Worm (Caenorhabditis elegans) whole organism, late embryonic: ENCODE measurements around the gene F01D5.7.
A peak's percentile ranks its signal among the peaks of the same experiment; 100 is the strongest.

Experiments
- C08G9.2 ChIP-seq: sonication (generic microtip); optimal IDR thresholded peaks from 2 replicates; lab custom pipeline; 2016; ENCODE audit warnings: mild to moderate bottlenecking, missing genetic modification characterization, moderate library complexity, missing compliant biosample characterization
- K02D7.2 ChIP-seq: sonication (generic microtip); optimal IDR thresholded peaks from 2 replicates; lab custom pipeline; 2017; ENCODE audit warnings: mild to moderate bottlenecking, missing genetic modification characterization, missing compliant biosample characterization
- K09A11.1 ChIP-seq: sonication (generic microtip); optimal IDR thresholded peaks from 2 replicates; lab custom pipeline; 2017; ENCODE audit warnings: antibody characterized with exemption, mild to moderate bottlenecking, missing genetic modification characterization, missing compliant biosample characterization; ENCODE audit not compliant: insufficient read depth
- ceh-14 ChIP-seq: sonication (generic microtip); optimal IDR thresholded peaks from 2 replicates; lab custom pipeline; 2016; ENCODE audit warnings: missing genotype, missing genetic modification characterization, missing compliant biosample characterization
- ceh-18 ChIP-seq: sonication (generic microtip); optimal IDR thresholded peaks from 2 replicates; lab custom pipeline; 2016; ENCODE audit warnings: missing genetic modification characterization, missing compliant biosample characterization
- ceh-19 ChIP-seq: fragments of 200-800 bp; sonication (Bioruptor generic); optimal IDR thresholded peaks from 2 replicates; lab custom pipeline; 2018; ENCODE audit warnings: mild to moderate bottlenecking, missing genetic modification characterization, missing compliant biosample characterization
- ceh-2 ChIP-seq: sonication (generic microtip); optimal IDR thresholded peaks from 2 replicates; lab custom pipeline; 2016; ENCODE audit warnings: missing genotype, missing genetic modification characterization, missing compliant biosample characterization
- ceh-22 ChIP-seq: sonication (generic microtip); optimal IDR thresholded peaks from 2 replicates; lab custom pipeline; 2017; ENCODE audit warnings: missing biosample characterization, missing genetic modification characterization
- ceh-30 ChIP-seq: fragments of 150-350 bp; optimal IDR thresholded peaks from 2 replicates; lab custom pipeline; 2014; ENCODE audit warnings: missing biosample characterization, missing genetic modification characterization
- ceh-31 ChIP-seq: sonication (generic microtip); optimal IDR thresholded peaks from 2 replicates; lab custom pipeline; 2016; ENCODE audit warnings: missing genetic modification characterization, missing compliant biosample characterization
- ceh-34 ChIP-seq: sonication (generic microtip); optimal IDR thresholded peaks from 2 replicates; lab custom pipeline; 2016; ENCODE audit warnings: mild to moderate bottlenecking, missing genetic modification characterization, missing compliant biosample characterization
- ceh-6 ChIP-seq: fragments of 200-800 bp; sonication (Bioruptor generic); optimal IDR thresholded peaks from 2 replicates; lab custom pipeline; 2018; ENCODE audit warnings: mild to moderate bottlenecking, missing genetic modification characterization, missing compliant biosample characterization
- ceh-9 ChIP-seq: sonication (generic microtip); optimal IDR thresholded peaks from 2 replicates; lab custom pipeline; 2016; ENCODE audit warnings: mild to moderate bottlenecking, missing genetic modification characterization, inconsistent platforms, missing compliant biosample characterization
- che-1 ChIP-seq: sonication (generic microtip); optimal IDR thresholded peaks from 2 replicates; lab custom pipeline; 2016; ENCODE audit warnings: mild to moderate bottlenecking, missing genetic modification characterization, missing compliant biosample characterization
- dve-1 ChIP-seq: sonication (generic microtip); optimal IDR thresholded peaks from 2 replicates; lab custom pipeline; 2017; ENCODE audit warnings: antibody characterized with exemption, mild to moderate bottlenecking, missing genetic modification characterization, missing compliant biosample characterization
- elt-2 ChIP-seq: sonication (generic microtip); optimal IDR thresholded peaks from 2 replicates; lab custom pipeline; 2016; ENCODE audit warnings: missing genetic modification reagents, missing genetic modification characterization, missing compliant biosample characterization
- elt-4 ChIP-seq: sonication (generic microtip); optimal IDR thresholded peaks from 2 replicates; lab custom pipeline; 2016; ENCODE audit warnings: missing genetic modification characterization, missing compliant biosample characterization
- ets-4 ChIP-seq: sonication (generic microtip); optimal IDR thresholded peaks from 2 replicates; lab custom pipeline; 2016; ENCODE audit warnings: missing genetic modification characterization, missing compliant biosample characterization
- fax-1 ChIP-seq: sonication (generic microtip); optimal IDR thresholded peaks from 2 replicates; lab custom pipeline; 2016; ENCODE audit warnings: missing genotype, missing genetic modification characterization, missing compliant biosample characterization
- hlh-30 ChIP-seq: sonication (generic microtip); optimal IDR thresholded peaks from 2 replicates; lab custom pipeline; 2017; ENCODE audit warnings: antibody characterized with exemption, missing genetic modification characterization, missing compliant biosample characterization; ENCODE audit not compliant: insufficient read depth
- hlh-6 ChIP-seq: sonication (generic microtip); optimal IDR thresholded peaks from 2 replicates; lab custom pipeline; 2016; ENCODE audit warnings: missing genotype, missing genetic modification characterization, missing compliant biosample characterization
- lin-11 ChIP-seq: fragments of 200-800 bp; sonication (Bioruptor generic); optimal IDR thresholded peaks from 2 replicates; lab custom pipeline; 2018; ENCODE audit warnings: mild to moderate bottlenecking, missing genetic modification characterization, missing compliant biosample characterization
- madf-2 ChIP-seq: sonication (generic microtip); optimal IDR thresholded peaks from 2 replicates; lab custom pipeline; 2017; ENCODE audit warnings: missing genetic modification characterization, missing compliant biosample characterization
- nfya-1 ChIP-seq: sonication (generic microtip); optimal IDR thresholded peaks from 2 replicates; lab custom pipeline; 2017; ENCODE audit warnings: missing genetic modification characterization, mild to moderate bottlenecking, missing compliant biosample characterization, antibody characterized with exemption, moderate library complexity
- nhr-11 ChIP-seq: fragments of 150-350 bp; optimal IDR thresholded peaks from 2 replicates; lab custom pipeline; 2014; ENCODE audit warnings: missing biosample characterization, missing genetic modification characterization
- nhr-232 ChIP-seq: sonication (generic microtip); optimal IDR thresholded peaks from 2 replicates; lab custom pipeline; 2016; ENCODE audit warnings: missing genetic modification characterization, missing compliant biosample characterization
- npax-4 ChIP-seq: sonication (generic microtip); optimal IDR thresholded peaks from 2 replicates; lab custom pipeline; 2016; ENCODE audit warnings: missing genetic modification characterization, missing compliant biosample characterization
- odd-2 ChIP-seq: sonication (generic microtip); optimal IDR thresholded peaks from 2 replicates; lab custom pipeline; 2017; ENCODE audit warnings: antibody characterized with exemption, mild to moderate bottlenecking, missing genetic modification characterization, missing compliant biosample characterization
- pat-9 ChIP-seq: fragments of 200-800 bp; sonication (Bioruptor generic); optimal IDR thresholded peaks from 2 replicates; lab custom pipeline; 2018; ENCODE audit warnings: mild to moderate bottlenecking, missing genetic modification characterization, moderate library complexity, missing compliant biosample characterization
- pax-1 ChIP-seq: fragments of 150-350 bp; optimal IDR thresholded peaks from 2 replicates; lab custom pipeline; 2014; ENCODE audit warnings: missing biosample characterization, missing genetic modification characterization
- pha-2 ChIP-seq: sonication (generic microtip); optimal IDR thresholded peaks from 2 replicates; lab custom pipeline; 2017; ENCODE audit warnings: mild to moderate bottlenecking, missing genetic modification characterization, missing compliant biosample characterization
- pqm-1 ChIP-seq: sonication (generic microtip); optimal IDR thresholded peaks from 2 replicates; lab custom pipeline; 2016; ENCODE audit warnings: missing genetic modification characterization, missing compliant biosample characterization
- pros-1 ChIP-seq: fragments of 150-350 bp; optimal IDR thresholded peaks from 2 replicates; lab custom pipeline; 2014; ENCODE audit warnings: missing biosample characterization, missing genetic modification reagents, missing genetic modification characterization
- rnt-1 ChIP-seq: sonication (generic microtip); optimal IDR thresholded peaks from 2 replicates; lab custom pipeline; 2016; ENCODE audit warnings: missing genetic modification characterization, missing compliant biosample characterization
- sdc-2 ChIP-seq: sonication (generic microtip); optimal IDR thresholded peaks from 2 replicates; lab custom pipeline; 2016; ENCODE audit warnings: missing genotype, missing genetic modification characterization, missing compliant biosample characterization
- sox-4 ChIP-seq: sonication (generic microtip); optimal IDR thresholded peaks from 2 replicates; lab custom pipeline; 2017; ENCODE audit warnings: mild to moderate bottlenecking, missing genetic modification characterization, inconsistent platforms, missing compliant biosample characterization
- syd-9 ChIP-seq: sonication (generic microtip); optimal IDR thresholded peaks from 2 replicates; lab custom pipeline; 2016; ENCODE audit warnings: mild to moderate bottlenecking, missing genetic modification characterization, moderate library complexity, missing compliant biosample characterization
- tbx-2 ChIP-seq: sonication (generic microtip); optimal IDR thresholded peaks from 2 replicates; lab custom pipeline; 2016; ENCODE audit warnings: missing genetic modification characterization, missing compliant biosample characterization
- tbx-7 ChIP-seq: sonication (generic microtip); optimal IDR thresholded peaks from 2 replicates; lab custom pipeline; 2016; ENCODE audit warnings: missing genotype, missing genetic modification characterization, missing compliant biosample characterization
- unc-3 ChIP-seq, 2 experiments: fragments of 200-800 bp in 1 of 2; sonication (Bioruptor generic) in 1 of 2; sonication (generic microtip) in 1 of 2; conservative IDR thresholded peaks in 1 of 2; optimal IDR thresholded peaks in 1 of 2; 2 replicates each; pipeline versions ENCODE4 v1.3.6 to Lab custom; 2016 to 2022; ENCODE audit warnings: missing compliant biosample characterization in 2 of 2, missing genetic modification characterization in 2 of 2, missing genetic modification reagents in 1 of 2
- unc-55 ChIP-seq: sonication (generic microtip); optimal IDR thresholded peaks from 2 replicates; lab custom pipeline; 2017; ENCODE audit warnings: missing biosample characterization, missing genetic modification reagents, missing genetic modification characterization
- zip-5 ChIP-seq: sonication (generic microtip); optimal IDR thresholded peaks from 2 replicates; lab custom pipeline; 2016; ENCODE audit warnings: missing genetic modification characterization, missing compliant biosample characterization

F01D5.7 gene

ce11 chrII:14037484-14038303 lies 29.2 kb downstream of the F01D5.7 start:
- peak; percentile 7 for TF ChIP-seq dve-1 (tag; lab: Kevin White, UChicago)
- TF ChIP-seq pqm-1 (tag; lab: Kevin White, UChicago), result no peak

DNA sequence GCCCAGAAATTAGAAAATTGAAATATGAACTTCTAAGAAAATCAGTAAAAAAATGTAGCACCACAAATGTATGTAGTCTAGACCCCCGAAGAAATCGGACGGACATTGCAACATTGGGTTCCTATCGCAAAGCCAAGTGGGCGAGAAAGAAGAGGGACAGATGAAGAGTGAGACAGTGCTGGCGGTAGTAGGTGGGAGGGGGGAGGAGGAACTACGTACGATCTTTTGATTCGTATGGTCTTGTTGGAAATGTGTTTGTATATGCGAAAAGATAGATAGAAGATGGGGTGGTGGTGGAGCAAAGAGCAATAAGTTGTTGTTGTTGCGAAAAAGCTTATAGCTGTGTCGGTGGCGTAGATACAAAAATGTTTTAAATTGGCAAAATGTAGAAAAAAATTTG lies 29.9 kb downstream of the F01D5.7 start:
- no peak for TF ChIP-seq hlh-6 (tag; lab: Kevin White, UChicago)
- no peak for TF ChIP-seq nfya-1 (tag; lab: Kevin White, UChicago)
- TF ChIP-seq ceh-30 (tag; lab: Kevin White, UChicago), result no peak
- no peak for TF ChIP-seq nhr-11 (tag; lab: Kevin White, UChicago)
- TF ChIP-seq dve-1 (tag; lab: Kevin White, UChicago), result no peak
- TF ChIP-seq fax-1, result no peak
- TF ChIP-seq tbx-7 (tag; lab: Kevin White, UChicago), result no peak
- TF ChIP-seq unc-55 (GFP tag; lab: Kevin White, UChicago), result peak; percentile 3
- no peak for TF ChIP-seq nhr-232
- TF ChIP-seq sox-4, result no peak
- TF ChIP-seq ceh-18 (tag; lab: Kevin White, UChicago), result no peak
- peak; percentile 10 for TF ChIP-seq elt-2 (tag; lab: Kevin White, UChicago)
- no peak for TF ChIP-seq rnt-1 (tag; lab: Kevin White, UChicago)
- no peak for TF ChIP-seq ceh-34 (tag; lab: Kevin White, UChicago)
- no peak for TF ChIP-seq hlh-30
- TF ChIP-seq sdc-2, result no peak
- no peak for TF ChIP-seq madf-2 (tag; lab: Kevin White, UChicago)
- TF ChIP-seq syd-9, result no peak

- TF ChIP-seq ceh-2 (tag; lab: Kevin White, UChicago) (no peak), pax-1 (tag; lab: Kevin White, UChicago) (no peak), madf-2 (tag; lab: Kevin White, UChicago) (no peak), K02D7.2 (no peak)
- TF ChIP-seq, all 69 proteins: peak for 0
Observed at ce11 chrII:14039811-14040203, 31.3 kb downstream of the F01D5.7 start.

ce11 chrII:14040204-14040842 lies 31.9 kb downstream of the F01D5.7 start:
- TF ChIP-seq pat-9 (tag; lab: Kevin White, UChicago) (peak; percentile 7), C08G9.2 (peak; percentile 14), pqm-1 (tag; lab: Kevin White, UChicago) (peak; percentile 92), elt-2 (tag; lab: Kevin White, UChicago) (peak; percentile 0), pha-2 (tag; lab: Kevin White, UChicago) (no peak), dve-1 (tag; lab: Kevin White, UChicago) (no peak), tbx-2 (tag; lab: Kevin White, UChicago) (peak; percentile 53), unc-3 (GFP tag; conservative IDR thresholded peaks at IDR 0.05; lab: Robert Waterston, UW) (no peak), unc-3 (tag; optimal IDR thresholded peaks at IDR 0.05; lab: Kevin White, UChicago) (no peak), hlh-6 (tag; lab: Kevin White, UChicago) (no peak), ceh-9 (tag; lab: Kevin White, UChicago) (no peak), ceh-19 (GFP tag; lab: Kevin White, UChicago) (no peak), tbx-7 (tag; lab: Kevin White, UChicago) (no peak), fax-1 (no peak), ceh-14 (tag; lab: Kevin White, UChicago) (peak; percentile 36), rnt-1 (tag; lab: Kevin White, UChicago) (peak; percentile 67), ceh-18 (tag; lab: Kevin White, UChicago) (peak; percentile 97), ceh-2 (tag; lab: Kevin White, UChicago) (no peak), pros-1 (tag; lab: Kevin White, UChicago) (peak; percentile 53), lin-11 (no peak), ceh-31 (tag; lab: Kevin White, UChicago) (peak; percentile 83), npax-4 (tag; lab: Kevin White, UChicago) (no peak), K09A11.1 (tag; lab: Kevin White, UChicago) (no peak), ets-4 (peak; percentile 12), elt-4 (tag; lab: Kevin White, UChicago) (no peak), pax-1 (tag; lab: Kevin White, UChicago) (no peak), ceh-6 (GFP tag; lab: Kevin White, UChicago) (no peak), unc-55 (GFP tag; lab: Kevin White, UChicago) (peak; percentile 76), ceh-22 (tag; lab: Kevin White, UChicago) (no peak), odd-2 (tag; lab: Kevin White, UChicago) (no peak), nfya-1 (tag; lab: Kevin White, UChicago) (peak; percentile 62), zip-5 (tag; lab: Kevin White, UChicago) (no peak), che-1 (tag; lab: Kevin White, UChicago) (no peak)
